Worm (Caenorhabditis elegans): ENCODE data around the gene rabr-3.

DNA sequence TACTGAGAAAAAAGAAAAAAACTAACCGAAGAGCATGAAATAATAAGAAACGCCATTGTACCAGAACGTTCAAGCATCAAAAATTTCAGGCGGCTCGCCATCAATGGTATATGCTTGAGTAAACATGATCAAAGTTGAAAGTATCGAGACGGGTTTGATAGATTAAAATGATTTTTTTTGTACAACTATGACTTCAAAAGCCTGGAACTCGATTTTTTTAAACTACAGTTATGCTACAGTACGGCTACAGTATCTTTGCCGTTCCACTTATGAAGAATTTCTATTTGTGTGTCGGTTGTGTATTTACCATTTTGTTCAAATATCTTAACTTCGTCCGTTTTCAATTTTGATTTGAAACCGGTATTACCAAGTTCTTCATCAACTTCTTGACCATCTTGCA, 40.4 kb upstream of the rabr-3 start, which contains the start of gene str-97:
- no peak for TF ChIP-seq nhr-11 (tag; optimal IDR thresholded peaks at IDR 0.05)
- no peak for TF ChIP-seq sox-4 (tag; optimal IDR thresholded peaks at IDR 0.05)
- TF ChIP-seq pag-3 (tag; optimal IDR thresholded peaks at IDR 0.05; ENCODE audit: borderline replicate concordance): no peak
- no peak for TF ChIP-seq ama-1 (optimal IDR thresholded peaks at IDR 0.05)

Measured in whole organism, late embryonic.